Worm (Caenorhabditis elegans) whole organism, L2 larva: ENCODE measurements around the gene srh-272.

Source experiments
- F13H6.1 ChIP-seq: sonication (generic microtip); optimal IDR thresholded peaks from 2 replicates; lab custom pipeline; 2016; ENCODE audit warnings: missing genetic modification characterization, missing compliant biosample characterization
- R02D3.7 ChIP-seq: fragments of 150-350 bp; optimal IDR thresholded peaks from 2 replicates; lab custom pipeline; 2014; ENCODE audit warnings: missing biosample characterization, missing genetic modification characterization
- Y55F3AM.14 ChIP-seq: fragments of 200-800 bp; sonication (Bioruptor generic); optimal IDR thresholded peaks from 2 replicates; lab custom pipeline; 2018; ENCODE audit warnings: mild to moderate bottlenecking, missing genetic modification characterization, missing compliant biosample characterization
- ZK546.5 ChIP-seq: sonication (generic microtip); optimal IDR thresholded peaks from 2 replicates; lab custom pipeline; 2017; ENCODE audit warnings: missing biosample characterization, missing genetic modification characterization
- alr-1 ChIP-seq: fragments of 150-350 bp; optimal IDR thresholded peaks from 2 replicates; lab custom pipeline; 2014; ENCODE audit warnings: missing biosample characterization, missing genetic modification characterization
- aly-2 ChIP-seq: fragments of 150-350 bp; optimal IDR thresholded peaks from 2 replicates; lab custom pipeline; 2014; ENCODE audit warnings: missing biosample characterization, missing genetic modification characterization
- ama-1 ChIP-seq: fragments of 150-350 bp; optimal IDR thresholded peaks from 2 replicates; lab custom pipeline; 2018; ENCODE audit warnings: inconsistent platforms
- blmp-1 ChIP-seq: sonication (generic microtip); optimal IDR thresholded peaks from 2 replicates; lab custom pipeline; 2017; ENCODE audit warnings: missing genetic modification characterization, mild to moderate bottlenecking, missing compliant biosample characterization, antibody characterized with exemption, moderate library complexity; ENCODE audit not compliant: insufficient read depth
- ceh-16 ChIP-seq: fragments of 150-350 bp; optimal IDR thresholded peaks from 2 replicates; lab custom pipeline; 2014; ENCODE audit warnings: missing biosample characterization, missing genetic modification characterization
- ceh-82 ChIP-seq: fragments of 150-350 bp; optimal IDR thresholded peaks from 2 replicates; lab custom pipeline; 2014; ENCODE audit warnings: missing biosample characterization, missing genetic modification characterization
- crh-2 ChIP-seq: sonication (generic microtip); optimal IDR thresholded peaks from 2 replicates; lab custom pipeline; 2017; ENCODE audit warnings: missing biosample characterization, missing genetic modification characterization
- dmd-4 ChIP-seq: sonication (generic microtip); optimal IDR thresholded peaks from 2 replicates; lab custom pipeline; 2017; ENCODE audit warnings: missing biosample characterization, missing genetic modification characterization
- egl-27 ChIP-seq: sonication (generic microtip); optimal IDR thresholded peaks from 3 replicates; lab custom pipeline; 2017; ENCODE audit warnings: missing biosample characterization, missing genetic modification reagents, missing genetic modification characterization
- elt-3 ChIP-seq: sonication (generic microtip); optimal IDR thresholded peaks from 2 replicates; lab custom pipeline; 2017; ENCODE audit warnings: missing biosample characterization, missing genetic modification characterization
- fos-1 ChIP-seq: fragments of 150-350 bp; optimal IDR thresholded peaks from 2 replicates; lab custom pipeline; 2014; ENCODE audit warnings: missing biosample characterization, missing genetic modification characterization
- gmeb-1 ChIP-seq: fragments of 150-350 bp; optimal IDR thresholded peaks from 2 replicates; lab custom pipeline; 2014; ENCODE audit warnings: missing biosample characterization, missing genetic modification characterization
- lin-11 ChIP-seq: fragments of 150-350 bp; sonication (generic microtip); optimal IDR thresholded peaks from 2 replicates; lab custom pipeline; 2014; ENCODE audit warnings: missing biosample characterization, missing genetic modification characterization, inconsistent platforms, mixed read lengths
- lin-13 ChIP-seq: fragments of 150-350 bp; optimal IDR thresholded peaks from 2 replicates; lab custom pipeline; 2014; ENCODE audit warnings: missing biosample characterization, missing genetic modification reagents, missing genetic modification characterization
- lin-39 ChIP-seq: fragments of 150-350 bp; optimal IDR thresholded peaks from 2 replicates; lab custom pipeline; 2014; ENCODE audit warnings: missing biosample characterization, missing genetic modification reagents, missing genetic modification characterization
- lsy-2 ChIP-seq, 2 experiments: fragments of 150-350 bp in 1 of 2; sonication (generic microtip) in 1 of 2; optimal IDR thresholded peaks; 2 replicates each; lab custom pipeline; 2014 to 2017; ENCODE audit warnings: missing biosample characterization in 2 of 2, missing genetic modification characterization in 2 of 2
- mab-5 ChIP-seq: fragments of 150-350 bp; optimal IDR thresholded peaks from 2 replicates; lab custom pipeline; 2014; ENCODE audit warnings: missing biosample characterization, missing genetic modification characterization
- mdl-1 ChIP-seq, 2 experiments: fragments of 150-350 bp in 1 of 2; sonication (generic microtip) in 1 of 2; optimal IDR thresholded peaks; 2 replicates each; lab custom pipeline; 2017; ENCODE audit warnings: missing biosample characterization in 2 of 2, missing genetic modification characterization in 2 of 2
- nhr-10 ChIP-seq: sonication (generic microtip); optimal IDR thresholded peaks from 2 replicates; lab custom pipeline; 2017; ENCODE audit warnings: missing biosample characterization, missing genetic modification characterization
- nhr-12 ChIP-seq: fragments of 150-350 bp; optimal IDR thresholded peaks from 2 replicates; lab custom pipeline; 2014; ENCODE audit warnings: missing biosample characterization, missing genetic modification characterization
- nhr-129 ChIP-seq: fragments of 150-350 bp; optimal IDR thresholded peaks from 2 replicates; lab custom pipeline; 2014; ENCODE audit warnings: missing biosample characterization, missing genetic modification characterization
- nhr-23 ChIP-seq: fragments of 150-350 bp; optimal IDR thresholded peaks from 2 replicates; lab custom pipeline; 2014; ENCODE audit warnings: missing biosample characterization, missing genetic modification reagents, missing genetic modification characterization
- nhr-25 ChIP-seq: fragments of 150-350 bp; sonication (generic microtip); optimal IDR thresholded peaks from 3 replicates; lab custom pipeline; 2014; ENCODE audit warnings: missing biosample characterization, missing genetic modification characterization
- nhr-6 ChIP-seq: fragments of 150-350 bp; optimal IDR thresholded peaks from 2 replicates; lab custom pipeline; 2014; ENCODE audit warnings: missing biosample characterization, missing genetic modification characterization
- nhr-77 ChIP-seq: fragments of 150-350 bp; optimal IDR thresholded peaks from 2 replicates; lab custom pipeline; 2014; ENCODE audit warnings: missing biosample characterization, missing genetic modification characterization
- peb-1 ChIP-seq: fragments of 150-350 bp; optimal IDR thresholded peaks from 2 replicates; lab custom pipeline; 2014; ENCODE audit warnings: missing biosample characterization, missing genetic modification characterization
- sem-4 ChIP-seq: fragments of 150-350 bp; optimal IDR thresholded peaks from 2 replicates; lab custom pipeline; 2014; ENCODE audit warnings: missing biosample characterization, missing genetic modification reagents, missing genetic modification characterization
- sma-9 ChIP-seq, 2 experiments: fragments of 150-350 bp in 1 of 2; sonication (generic microtip) in 1 of 2; optimal IDR thresholded peaks; 2 replicates each; lab custom pipeline; 2014 to 2016; ENCODE audit warnings: missing genetic modification characterization in 2 of 2, mild to moderate bottlenecking in 1 of 2, missing biosample characterization in 1 of 2, missing compliant biosample characterization in 1 of 2, missing genetic modification reagents in 1 of 2, moderate library complexity in 1 of 2
- unc-55 ChIP-seq: fragments of 150-350 bp; sonication (generic microtip); optimal IDR thresholded peaks from 3 replicates; lab custom pipeline; 2014; ENCODE audit warnings: missing biosample characterization, missing genetic modification reagents, missing genetic modification characterization
- zag-1 ChIP-seq: fragments of 150-350 bp; optimal IDR thresholded peaks from 2 replicates; lab custom pipeline; 2014; ENCODE audit warnings: missing biosample characterization, missing genetic modification characterization
- ztf-11 ChIP-seq: sonication (generic microtip); optimal IDR thresholded peaks from 2 replicates; lab custom pipeline; 2017; ENCODE audit warnings: missing biosample characterization, missing genetic modification characterization

Gene srh-272

ce11 chrV:2863033-2863432 lies at the start of gene srh-272:
TSS of gene srh-272 (plus strand) at chrV:2863333.
- TF ChIP-seq sem-4 (no peak), blmp-1 (tag; lab: Kevin White, UChicago) (no peak), dmd-4 (tag; lab: Kevin White, UChicago) (no peak), mab-5 (tag; lab: Kevin White, UChicago) (no peak), lin-39 (tag; lab: Kevin White, UChicago) (no peak), ztf-11 (tag; lab: Kevin White, UChicago) (no peak), peb-1 (tag; lab: Kevin White, UChicago) (no peak)

- TF ChIP-seq nhr-6 (tag; lab: Kevin White, UChicago) (no peak), elt-3 (tag; lab: Kevin White, UChicago) (no peak), peb-1 (tag; lab: Kevin White, UChicago) (no peak), zag-1 (no peak), mab-5 (tag; lab: Kevin White, UChicago) (no peak), ZK546.5 (no peak), sma-9 (GFP tag; optimal IDR thresholded peaks at IDR 0.05; lab: Kevin White, UChicago) (no peak), sma-9 (tag; optimal IDR thresholded peaks at IDR 0.05; lab: Kevin White, UChicago) (no peak), nhr-12 (tag; lab: Kevin White, UChicago) (no peak), dmd-4 (tag; lab: Kevin White, UChicago) (no peak), fos-1 (tag; lab: Kevin White, UChicago) (no peak), crh-2 (tag; lab: Kevin White, UChicago) (no peak), alr-1 (tag; lab: Kevin White, UChicago) (no peak), mdl-1 (tag; optimal IDR thresholded peaks at IDR 0.05; lab: Kevin White, UChicago) (no peak), nhr-10 (tag; lab: Kevin White, UChicago) (no peak), lin-39 (tag; lab: Kevin White, UChicago) (no peak)
These were observed 49.3 kb upstream of the srh-272 start, which contains the start of gene F54E2.9 for ce11 chrV:2813856-2814255. TSS of gene F54E2.9 (minus strand) at chrV:2813987.

- TF ChIP-seq nhr-6 (tag; lab: Kevin White, UChicago) = no peak
- no peak for TF ChIP-seq nhr-25 (tag; lab: Kevin White, UChicago)
These were observed 47.2 kb upstream of the srh-272 start, which contains the start of gene F54E2.5 for ce11 chrV:2815956-2816355. TSS of gene F54E2.5 (minus strand) at chrV:2816056.

ce11 chrV:2818117-2818516 lies 45.0 kb upstream of the srh-272 start, which contains the start of gene srt-34:
TSS of gene srt-34 (minus strand) at chrV:2818217.
- no peak for TF ChIP-seq gmeb-1 (tag; lab: Kevin White, UChicago)
- no peak for TF ChIP-seq egl-27 (tag; lab: Kevin White, UChicago)
- no peak for TF ChIP-seq nhr-129 (tag; lab: Kevin White, UChicago)
- TF ChIP-seq aly-2 = no peak
- TF ChIP-seq ceh-16 = no peak
- no peak for TF ChIP-seq mdl-1 (tag; optimal IDR thresholded peaks at IDR 0.05; lab: Kevin White, UChicago)
- no peak for TF ChIP-seq nhr-12 (tag; lab: Kevin White, UChicago)
- TF ChIP-seq zag-1 = no peak

ce11 chrV:2821618-2822272 lies 41.4 kb upstream of the srh-272 start, which contains the start of gene srh-36:
TSS of gene srh-36 (minus strand) at chrV:2821668.
- TF ChIP-seq Y55F3AM.14 (GFP tag; lab: Kevin White, UChicago) (no peak), nhr-10 (tag; lab: Kevin White, UChicago) (no peak), F13H6.1 (tag; lab: Kevin White, UChicago) (no peak)

- no peak for TF ChIP-seq nhr-23 (tag; lab: Kevin White, UChicago)
- no peak for TF ChIP-seq egl-27 (tag; lab: Kevin White, UChicago)
- no peak for TF ChIP-seq sma-9 (GFP tag; optimal IDR thresholded peaks at IDR 0.05; lab: Kevin White, UChicago)
- no peak for TF ChIP-seq sma-9 (tag; optimal IDR thresholded peaks at IDR 0.05; lab: Kevin White, UChicago)
- no peak for TF ChIP-seq gmeb-1 (tag; lab: Kevin White, UChicago)
- TF ChIP-seq mdl-1 (tag; optimal IDR thresholded peaks at IDR 0.05; lab: Kevin White, UChicago) = no peak
- TF ChIP-seq fos-1 (tag; lab: Kevin White, UChicago) = no peak
- TF ChIP-seq ceh-16 = no peak
- TF ChIP-seq lin-11 (tag; lab: Kevin White, UChicago) = no peak
- no peak for TF ChIP-seq nhr-77 (tag; lab: Kevin White, UChicago)
- no peak for TF ChIP-seq blmp-1 (tag; lab: Kevin White, UChicago)
- no peak for TF ChIP-seq alr-1 (tag; lab: Kevin White, UChicago)
- no peak for TF ChIP-seq lsy-2 (tag; optimal IDR thresholded peaks at IDR 0.05; lab: Kevin White, UChicago)
- no peak for TF ChIP-seq ceh-82 (tag; lab: Kevin White, UChicago)
- no peak for TF ChIP-seq elt-3 (tag; lab: Kevin White, UChicago)
- no peak for TF ChIP-seq ama-1 (lab: Kevin White, UChicago)
- no peak for TF ChIP-seq aly-2
- no peak for TF ChIP-seq R02D3.7
- no peak for TF ChIP-seq unc-55 (GFP tag; lab: Kevin White, UChicago)
- no peak for TF ChIP-seq dmd-4 (tag; lab: Kevin White, UChicago)
- no peak for TF ChIP-seq lin-13 (GFP tag; lab: Kevin White, UChicago)
These were observed 37.2 kb upstream of the srh-272 start for ce11 chrV:2825978-2826377.
